Fruit fly (Drosophila melanogaster) whole organism, adult: ENCODE data around the gene upd1.
A peak's percentile ranks its signal among the peaks of the same experiment; 100 is the strongest.

Experiments used
- CG11617 ChIP-seq: fragments of 200-800 bp; sonication (Bioruptor generic); optimal IDR thresholded peaks from 2 replicates; lab custom pipeline; 2017; ENCODE audit warnings: mild to moderate bottlenecking, missing biosample characterization, missing genetic modification reagents, missing genetic modification characterization
- CG12768 ChIP-seq: fragments of 200-800 bp; sonication (Bioruptor generic); optimal IDR thresholded peaks from 2 replicates; lab custom pipeline; 2017; ENCODE audit warnings: missing biosample characterization, missing genetic modification characterization, mild to moderate bottlenecking, moderate library complexity, missing genetic modification reagents
- CG14711 ChIP-seq: fragments of 200-800 bp; sonication (Bioruptor generic); optimal IDR thresholded peaks from 2 replicates; lab custom pipeline; 2018; ENCODE audit warnings: missing biosample characterization, mild to moderate bottlenecking, missing genetic modification characterization, moderate library complexity
- CG1620 ChIP-seq: fragments of 200-800 bp; sonication (Bioruptor generic); optimal IDR thresholded peaks from 2 replicates; lab custom pipeline; 2016; ENCODE audit warnings: missing biosample characterization, missing genetic modification characterization
- CG33017 ChIP-seq: fragments of 200-800 bp; sonication (Bioruptor generic); optimal IDR thresholded peaks from 2 replicates; lab custom pipeline; 2018; ENCODE audit warnings: missing biosample characterization, mild to moderate bottlenecking, missing genetic modification characterization, moderate library complexity
- CG5204 ChIP-seq: fragments of 200-800 bp; sonication (Bioruptor generic); optimal IDR thresholded peaks from 2 replicates; lab custom pipeline; 2016; ENCODE audit warnings: missing biosample characterization, missing genetic modification characterization
- CG7045 ChIP-seq: fragments of 200-800 bp; sonication (Bioruptor generic); optimal IDR thresholded peaks from 2 replicates; lab custom pipeline; 2017; ENCODE audit warnings: missing biosample characterization, mild to moderate bottlenecking, missing genetic modification characterization
- CG7101 ChIP-seq: fragments of 200-800 bp; sonication (Bioruptor generic); optimal IDR thresholded peaks from 2 replicates; lab custom pipeline; 2018; ENCODE audit warnings: missing biosample characterization, mild to moderate bottlenecking, missing genetic modification characterization, moderate library complexity
- Clk ChIP-seq: fragments of 200-800 bp; sonication (Bioruptor generic); optimal IDR thresholded peaks from 2 replicates; lab custom pipeline; 2017; ENCODE audit warnings: missing biosample characterization, missing genetic modification characterization
- Crg-1 ChIP-seq: fragments of 200-800 bp; sonication (Bioruptor generic); optimal IDR thresholded peaks from 2 replicates; lab custom pipeline; 2016; ENCODE audit warnings: missing biosample characterization, missing genetic modification characterization
- Hr96 ChIP-seq: fragments of 200-800 bp; sonication (Bioruptor generic); optimal IDR thresholded peaks from 2 replicates; lab custom pipeline; 2016; ENCODE audit warnings: missing biosample characterization, missing genetic modification characterization
- Mnt ChIP-seq: fragments of 200-800 bp; sonication (Bioruptor generic); optimal IDR thresholded peaks from 2 replicates; lab custom pipeline; 2016; ENCODE audit warnings: missing biosample characterization, mild to moderate bottlenecking, missing genetic modification characterization
- bab1 ChIP-seq: fragments of 200-800 bp; sonication (Bioruptor generic); optimal IDR thresholded peaks from 3 replicates; lab custom pipeline; 2019; ENCODE audit warnings: missing biosample characterization, mild to moderate bottlenecking, missing genetic modification characterization, moderate library complexity
- cic ChIP-seq: fragments of 200-800 bp; sonication (Bioruptor generic); optimal IDR thresholded peaks from 2 replicates; lab custom pipeline; 2017; ENCODE audit warnings: missing biosample characterization, mild to moderate bottlenecking, missing genetic modification characterization, moderate library complexity
- cnc ChIP-seq, 2 experiments: fragments of >200 bp; optimal IDR thresholded peaks; 2 replicates each; lab custom pipeline; 2017
- kay ChIP-seq: fragments of 200-800 bp; sonication (Bioruptor generic); peaks from one replicate; lab custom pipeline; 2016; ENCODE audit warnings: missing biosample characterization, missing genetic modification characterization, borderline replicate concordance
- ovo ChIP-seq: fragments of 200-800 bp; sonication (Bioruptor generic); optimal IDR thresholded peaks from 2 replicates; lab custom pipeline; 2016; ENCODE audit warnings: missing biosample characterization, missing genetic modification characterization
- pad ChIP-seq: fragments of 200-800 bp; sonication (Bioruptor generic); optimal IDR thresholded peaks from 3 replicates; lab custom pipeline; 2017; ENCODE audit warnings: missing biosample characterization, missing genetic modification characterization, mild to moderate bottlenecking, moderate library complexity, missing genetic modification reagents
- tj ChIP-seq: fragments of 200-800 bp; sonication (Bioruptor generic); optimal IDR thresholded peaks from 3 replicates; lab custom pipeline; 2017; ENCODE audit warnings: missing biosample characterization, mild to moderate bottlenecking, missing genetic modification characterization, moderate library complexity
- toe ChIP-seq: fragments of 200-800 bp; sonication (Bioruptor generic); optimal IDR thresholded peaks from 2 replicates; lab custom pipeline; 2016; ENCODE audit warnings: missing biosample characterization, missing genetic modification characterization

The upd1 gene

DNA sequence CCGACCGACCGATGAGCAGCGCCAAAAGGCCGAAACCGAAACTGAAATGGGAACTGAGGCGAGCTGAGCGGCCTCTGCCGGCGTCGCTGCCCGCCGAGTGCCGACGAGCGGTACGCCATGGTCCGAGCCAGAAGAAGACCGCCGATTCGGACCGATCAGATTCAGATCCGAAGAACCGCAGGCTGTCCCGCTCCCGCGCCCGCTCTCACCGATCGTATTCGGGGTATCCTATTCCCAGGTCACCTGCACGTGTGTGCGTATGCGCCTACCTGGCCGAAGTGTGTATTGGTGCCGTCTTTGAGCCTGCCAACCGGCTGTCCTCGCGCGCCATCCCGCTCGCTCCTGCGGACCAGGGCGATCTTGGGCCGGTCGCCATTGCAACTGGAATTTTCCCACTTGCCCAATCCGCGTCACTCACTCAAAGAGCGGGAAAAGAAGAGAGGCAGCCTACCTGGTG is at the start of gene upd1:
Gene upd1, minus strand, starts transcription at position 51 of the 457 bp plus-strand sequence.
- TF ChIP-seq Hr96 (GFP tag; lab: Kevin White, UChicago) = no peak
- no peak for TF ChIP-seq CG33017 (tag; lab: Kevin White, UChicago)
- TF ChIP-seq CG12768 (GFP tag; lab: Kevin White, UChicago) = no peak
- TF ChIP-seq toe = no peak
- no peak for TF ChIP-seq Mnt
- no peak for TF ChIP-seq CG7045
- TF ChIP-seq tj = no peak
- TF ChIP-seq cnc (optimal IDR thresholded peaks at IDR 0.05; lab: Kevin White, UChicago) = no peak
- no peak for TF ChIP-seq CG14711 (tag; lab: Kevin White, UChicago)
- TF ChIP-seq pad (GFP tag; lab: Kevin White, UChicago) = no peak
- no peak for TF ChIP-seq CG1620 (GFP tag; lab: Kevin White, UChicago)
- no peak for TF ChIP-seq Crg-1
- no peak for TF ChIP-seq ovo (GFP tag; lab: Kevin White, UChicago)
- no peak for TF ChIP-seq CG7101 (tag; lab: Kevin White, UChicago)
- no peak for TF ChIP-seq kay (GFP tag; lab: Kevin White, UChicago)
- no peak for TF ChIP-seq cic (GFP tag; lab: Kevin White, UChicago)
- no peak for TF ChIP-seq CG5204

DNA sequence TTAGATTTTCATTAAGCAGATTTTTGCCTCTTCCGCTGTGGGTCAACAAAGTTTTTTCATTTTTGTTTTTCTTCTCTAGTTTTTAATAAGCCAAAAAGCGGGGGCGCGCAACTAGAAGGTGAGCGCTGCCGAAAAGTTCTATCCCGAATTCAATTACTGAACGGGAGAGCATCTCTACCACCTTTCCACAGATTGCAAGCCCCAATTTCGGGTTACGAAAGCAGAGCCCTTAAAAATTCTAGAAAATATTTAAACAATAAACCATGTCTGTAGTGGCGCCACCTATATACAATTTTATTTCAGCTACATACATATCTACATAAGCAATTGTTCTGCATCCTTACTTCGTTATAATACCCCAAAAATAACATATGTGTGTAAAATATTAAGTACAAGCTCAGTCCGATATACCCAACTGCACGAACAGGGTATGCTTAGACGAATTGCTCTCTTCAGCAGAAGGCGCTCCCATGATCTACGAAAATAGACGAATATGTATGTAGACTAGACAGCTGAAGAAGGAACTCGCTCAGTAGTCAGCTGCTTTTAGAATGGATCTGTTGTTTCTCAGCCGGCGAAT is 49.4 kb upstream of the upd1 start, which contains the start of gene CG6106:
Gene CG6106, plus strand, starts transcription at position 530 of the 580 bp plus-strand sequence.
- TF ChIP-seq Clk (no peak), CG33017 (tag; lab: Kevin White, UChicago) (no peak), ovo (GFP tag; lab: Kevin White, UChicago) (no peak), CG14711 (tag; lab: Kevin White, UChicago) (no peak), Crg-1 (no peak), CG11617 (GFP tag; lab: Kevin White, UChicago) (no peak), Mnt (no peak), toe (no peak), CG12768 (GFP tag; lab: Kevin White, UChicago) (no peak), cic (GFP tag; lab: Kevin White, UChicago) (no peak)

DNA sequence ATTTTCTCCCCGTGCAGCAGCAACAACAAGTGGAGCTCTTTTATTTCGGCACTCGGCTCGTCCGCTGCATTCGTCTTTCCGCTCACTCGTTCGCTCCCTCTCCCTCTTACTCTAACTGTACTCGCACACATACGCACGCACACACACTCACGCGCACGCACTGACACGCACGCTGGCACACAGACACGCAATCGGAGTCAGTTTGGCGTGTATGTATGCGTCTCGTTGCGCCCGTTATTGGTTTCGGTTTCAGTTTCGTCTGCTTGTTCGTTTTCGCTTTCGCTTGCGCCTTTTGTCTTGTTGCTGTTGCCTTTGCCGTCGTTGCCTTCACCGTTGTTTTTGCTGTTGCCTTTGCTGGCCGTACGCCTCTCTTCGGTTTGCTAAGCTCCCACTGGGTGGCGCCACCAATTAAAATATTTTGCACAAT is 48.7 kb upstream of the upd1 start:
- no peak for TF ChIP-seq Hr96 (GFP tag; lab: Kevin White, UChicago)
- peak; percentile 54 for TF ChIP-seq ovo (GFP tag; lab: Kevin White, UChicago)
- TF ChIP-seq pad (GFP tag; lab: Kevin White, UChicago) = peak; percentile 30
- no peak for TF ChIP-seq bab1 (GFP tag; lab: Kevin White, UChicago)

- TF ChIP-seq kay (GFP tag; lab: Kevin White, UChicago) = no peak
- TF ChIP-seq CG14711 (tag; lab: Kevin White, UChicago) = no peak
- no peak for TF ChIP-seq CG11617 (GFP tag; lab: Kevin White, UChicago)
- no peak for TF ChIP-seq Hr96 (GFP tag; lab: Kevin White, UChicago)
- TF ChIP-seq CG7045 = no peak
- no peak for TF ChIP-seq Mnt
- no peak for TF ChIP-seq CG12768 (GFP tag; lab: Kevin White, UChicago)
- no peak for TF ChIP-seq bab1 (GFP tag; lab: Kevin White, UChicago)
- TF ChIP-seq pad (GFP tag; lab: Kevin White, UChicago) = no peak
- no peak for TF ChIP-seq CG33017 (tag; lab: Kevin White, UChicago)
- TF ChIP-seq tj = no peak
- TF ChIP-seq Clk = no peak
- TF ChIP-seq CG1620 (GFP tag; lab: Kevin White, UChicago) = no peak
- TF ChIP-seq CG5204 = no peak
- TF ChIP-seq cnc (optimal IDR thresholded peaks at IDR 0.05; lab: Kevin White, UChicago) = no peak
- TF ChIP-seq toe = no peak
- no peak for TF ChIP-seq CG7101 (tag; lab: Kevin White, UChicago)
- TF ChIP-seq cic (GFP tag; lab: Kevin White, UChicago) = no peak
Measured at dm6 chrX:18356141-18356600, 47.1 kb upstream of the upd1 start, which contains the start of gene kairos. kairos (minus strand) TSS chrX:18356191.

dm6 chrX:18350609-18351008 is 41.5 kb upstream of the upd1 start:
- TF ChIP-seq CG33017 (tag; lab: Kevin White, UChicago) (no peak), CG12768 (GFP tag; lab: Kevin White, UChicago) (no peak), bab1 (GFP tag; lab: Kevin White, UChicago) (no peak), Clk (no peak), cnc (optimal IDR thresholded peaks at IDR 0.05; lab: Kevin White, UChicago) (no peak), toe (no peak), CG7045 (no peak), CG5204 (no peak), CG11617 (GFP tag; lab: Kevin White, UChicago) (no peak), Hr96 (GFP tag; lab: Kevin White, UChicago) (no peak), kay (GFP tag; lab: Kevin White, UChicago) (no peak), Crg-1 (no peak), ovo (GFP tag; lab: Kevin White, UChicago) (no peak), pad (GFP tag; lab: Kevin White, UChicago) (no peak)

DNA sequence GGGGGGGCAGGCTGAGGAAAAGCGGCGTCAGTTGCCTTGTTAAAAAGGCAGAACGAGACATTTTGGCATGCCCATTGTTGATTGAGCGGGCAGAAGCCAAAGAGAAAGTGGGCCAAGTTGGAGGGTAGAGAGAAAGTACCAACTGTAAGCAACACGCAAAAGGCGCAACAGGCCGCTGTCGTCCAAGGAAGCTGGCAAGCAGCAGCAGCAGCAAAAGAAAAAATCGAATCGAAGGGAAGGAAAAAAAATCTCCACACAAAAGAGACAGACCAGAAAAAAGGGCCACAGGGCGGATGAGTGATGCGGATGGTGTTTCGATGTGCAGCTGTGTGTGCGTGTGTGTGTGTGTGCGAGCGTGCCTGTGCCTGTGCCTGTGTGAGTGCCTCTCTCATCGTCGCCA is 38.5 kb upstream of the upd1 start:
- TF ChIP-seq tj = no peak
- no peak for TF ChIP-seq CG7101 (tag; lab: Kevin White, UChicago)
- TF ChIP-seq pad (GFP tag; lab: Kevin White, UChicago) = no peak
- TF ChIP-seq CG1620 (GFP tag; lab: Kevin White, UChicago) = no peak
- no peak for TF ChIP-seq toe
